Fruit fly (Drosophila melanogaster): ENCODE data around the gene Teh4.

The Teh4 gene

DNA sequence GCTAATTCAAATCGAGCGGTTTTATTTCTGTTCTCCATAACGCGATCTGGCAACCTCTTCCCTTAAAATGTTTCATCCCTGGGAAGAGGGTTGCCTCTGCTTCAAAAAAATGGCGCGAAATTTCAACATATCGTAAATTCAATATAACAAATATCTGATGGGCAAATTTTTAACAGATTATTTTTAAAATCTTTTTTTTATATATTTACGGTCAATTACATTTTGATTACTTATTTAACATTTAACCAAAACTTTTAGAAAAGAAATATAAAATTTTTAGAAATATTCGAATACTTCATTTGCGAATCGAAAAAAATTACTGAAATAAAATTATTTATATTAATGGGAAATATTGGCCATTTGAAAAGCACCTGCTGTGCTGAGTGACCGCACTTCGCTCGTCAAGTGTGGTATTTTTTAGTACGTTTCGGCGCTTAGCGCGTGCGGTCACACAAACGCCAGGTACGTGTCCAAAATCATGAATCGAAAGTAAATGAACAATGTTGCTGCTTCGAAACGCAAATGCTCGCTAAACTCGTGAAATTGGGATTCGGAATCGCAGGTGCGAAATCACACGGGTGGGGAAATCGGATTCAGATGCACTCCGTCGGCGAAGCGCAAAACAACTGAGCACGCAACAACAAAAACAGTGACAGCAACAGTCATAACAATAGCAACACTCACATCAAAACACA lies 8.0 kb downstream of the Teh4 start, which contains the start of gene Ero1L (continued):
- TF ChIP-seq CG3726 (GFP tag; IDR thresholded peaks at IDR 0.05): no peak
- 0 out of 2 replicates have a peak, but pooled peaks have one; percentile 8 for TF ChIP-seq CG14014 (GFP tag; IDR thresholded peaks at IDR 0.05)
- TF ChIP-seq hb (GFP tag; IDR thresholded peaks at IDR 0.05; ENCODE audit: partially characterized antibody): no peak
- TF ChIP-seq CG6813 (GFP tag; optimal IDR thresholded peaks at IDR 0.05): no peak
- TF ChIP-seq CG7556 (GFP tag; optimal IDR thresholded peaks at IDR 0.05): no peak
- peak; percentile 29 for TF ChIP-seq CG10979 (tag; optimal IDR thresholded peaks at IDR 0.05)
- no peak; the same call in 1 of the 2 replicates for TF ChIP-seq Ptx1 (GFP tag; IDR thresholded peaks at IDR 0.05)
- no peak for TF ChIP-seq tna (GFP tag; IDR thresholded peaks at IDR 0.05; ENCODE audit: partially characterized antibody)
- TF ChIP-seq phol (tag; optimal IDR thresholded peaks at IDR 0.05): peak; percentile 85
- TF ChIP-seq H15 (GFP tag; IDR thresholded peaks at IDR 0.05): no peak
- no peak for TF ChIP-seq NK7.1 (GFP tag; optimal IDR thresholded peaks at IDR 0.05)
- no peak for TF ChIP-seq CG4730 (GFP tag; IDR thresholded peaks at IDR 0.05)
- no peak for TF ChIP-seq CG16815 (GFP tag; optimal IDR thresholded peaks at IDR 0.05)
- TF ChIP-seq pros (GFP tag; optimal IDR thresholded peaks at IDR 0.05): no peak
- TF ChIP-seq toy (GFP tag; IDR thresholded peaks at IDR 0.05): no peak
- no peak for TF ChIP-seq ac (GFP tag; optimal IDR thresholded peaks at IDR 0.05)
- TF ChIP-seq h (optimal IDR thresholded peaks at IDR 0.05): no peak
- peak; percentile 64 for TF ChIP-seq Med (GFP tag)
- TF ChIP-seq CG17829 (tag; optimal IDR thresholded peaks at IDR 0.05): peak; percentile 52
- TF ChIP-seq CG7357 (GFP tag; IDR thresholded peaks at IDR 0.05): no peak
- TF ChIP-seq vnd (GFP tag; IDR thresholded peaks at IDR 0.05; ENCODE audit: partially characterized antibody): no peak
- no peak for TF ChIP-seq az2 (GFP tag; optimal IDR thresholded peaks at IDR 0.05)
- TF ChIP-seq fd102C (GFP tag; optimal IDR thresholded peaks at IDR 0.05): no peak
- TF ChIP-seq CG10565 (GFP tag; optimal IDR thresholded peaks at IDR 0.05): no peak
- no peak for TF ChIP-seq HLH3B (GFP tag; IDR thresholded peaks at IDR 0.05)
- TF ChIP-seq B-H1 (GFP tag; IDR thresholded peaks at IDR 0.05): no peak
- no peak for TF ChIP-seq eve (GFP tag; optimal IDR thresholded peaks at IDR 0.05)
- TF ChIP-seq ara (GFP tag; IDR thresholded peaks at IDR 0.05): no peak
- TF ChIP-seq tin (GFP tag; optimal IDR thresholded peaks at IDR 0.05): peak; percentile 35
- TF ChIP-seq ERR (GFP tag; optimal IDR thresholded peaks at IDR 0.05): no peak
- TF ChIP-seq cato (GFP tag; optimal IDR thresholded peaks at IDR 0.05; ENCODE audit: borderline replicate concordance): no peak
- no peak for TF ChIP-seq CG10209 (GFP tag; optimal IDR thresholded peaks at IDR 0.05)
- peak; percentile 16 for TF ChIP-seq CG30403 (GFP tag; optimal IDR thresholded peaks at IDR 0.05)
- TF ChIP-seq Doc3 (GFP tag; IDR thresholded peaks at IDR 0.05; ENCODE audit: partially characterized antibody): no peak
- no peak for TF ChIP-seq CG12744 (GFP tag; optimal IDR thresholded peaks at IDR 0.05)
- peak; percentile 42; the same call in 1 of the 3 replicates for TF ChIP-seq Opbp (GFP tag; IDR thresholded peaks at IDR 0.05; ENCODE audit: partially characterized antibody)
- peak; percentile 92 for TF ChIP-seq CG11696 (GFP tag; IDR thresholded peaks at IDR 0.05)
- peak; percentile 39; the same call in 1 of the 3 replicates for TF ChIP-seq row (GFP tag; IDR thresholded peaks at IDR 0.05)
- TF ChIP-seq al (GFP tag; IDR thresholded peaks at IDR 0.05): no peak
- no peak for TF ChIP-seq CG32767 (GFP tag; IDR thresholded peaks at IDR 0.05)
- no peak for TF ChIP-seq CG1024 (GFP tag; IDR thresholded peaks at IDR 0.05)
- TF ChIP-seq Sox102F (GFP tag; optimal IDR thresholded peaks at IDR 0.05): no peak
- peak; percentile 37 for TF ChIP-seq CG6689 (GFP tag; IDR thresholded peaks at IDR 0.05)
- TF ChIP-seq so (GFP tag; IDR thresholded peaks at IDR 0.05): no peak
- TF ChIP-seq rib (GFP tag; IDR thresholded peaks at IDR 0.05): peak; percentile 52; the same call in 1 of the 2 replicates
- no peak for TF ChIP-seq Chrac-16 (GFP tag; optimal IDR thresholded peaks at IDR 0.05)
- TF ChIP-seq CG14965 (GFP tag; optimal IDR thresholded peaks at IDR 0.05; ENCODE audit: borderline replicate concordance): no peak
- 0 out of 3 replicates have a peak, but pooled peaks have one; percentile 11 for TF ChIP-seq HLH4C (GFP tag; IDR thresholded peaks at IDR 0.05; ENCODE audit: partially characterized antibody)
- TF ChIP-seq kni (GFP tag; optimal IDR thresholded peaks at IDR 0.05): peak; percentile 3
- TF ChIP-seq Dad (GFP tag; optimal IDR thresholded peaks at IDR 0.05): no peak

All from whole organism, embryonic.